Worm (Caenorhabditis elegans) whole organism, L1 larva: ENCODE data around the gene ndx-3.

Source experiments
- C34B4.2 ChIP-seq: sonication (generic microtip); optimal IDR thresholded peaks from 2 replicates; lab custom pipeline; 2017; ENCODE audit warnings: mild to moderate bottlenecking, missing genetic modification characterization, missing compliant biosample characterization
- aly-2 ChIP-seq: fragments of 150-350 bp; optimal IDR thresholded peaks from 2 replicates; lab custom pipeline; 2014; ENCODE audit warnings: missing biosample characterization, missing genetic modification characterization
- ceh-63 ChIP-seq: fragments of 200-800 bp; sonication (Bioruptor generic); optimal IDR thresholded peaks from 2 replicates; lab custom pipeline; 2018; ENCODE audit warnings: mild to moderate bottlenecking, missing genetic modification characterization, missing compliant biosample characterization
- ceh-90 ChIP-seq: sonication (generic microtip); optimal IDR thresholded peaks from 2 replicates; lab custom pipeline; 2016; ENCODE audit warnings: missing genetic modification characterization, missing compliant biosample characterization
- elt-3 ChIP-seq, 6 experiments: fragments of 150-350 bp in 1 of 6; sonication (generic microtip); optimal IDR thresholded peaks; 2 replicates each; lab custom pipeline; 2017 to 2018; ENCODE audit warnings: missing biosample characterization in 6 of 6, missing genetic modification characterization in 6 of 6, inconsistent platforms in 1 of 6
- fkh-10 ChIP-seq: sonication (generic microtip); optimal IDR thresholded peaks from 2 replicates; lab custom pipeline; 2017; ENCODE audit warnings: missing biosample characterization, missing genetic modification reagents, missing genetic modification characterization
- lin-15B ChIP-seq: fragments of 150-350 bp; sonication (generic microtip); optimal IDR thresholded peaks from 3 replicates; lab custom pipeline; 2014; ENCODE audit warnings: missing biosample characterization, missing genetic modification characterization
- nhr-12 ChIP-seq: sonication (generic microtip); optimal IDR thresholded peaks from 2 replicates; lab custom pipeline; 2017; ENCODE audit warnings: missing biosample characterization, missing genetic modification characterization
- nhr-76 ChIP-seq: sonication (generic microtip); optimal IDR thresholded peaks from 2 replicates; lab custom pipeline; 2017; ENCODE audit warnings: missing biosample characterization, missing genetic modification characterization
- nhr-77 ChIP-seq: fragments of 150-350 bp; optimal IDR thresholded peaks from 2 replicates; lab custom pipeline; 2014; ENCODE audit warnings: missing biosample characterization, missing genetic modification characterization
- swsn-7 ChIP-seq: sonication (generic microtip); optimal IDR thresholded peaks from 2 replicates; lab custom pipeline; 2016; ENCODE audit warnings: missing genetic modification characterization, missing compliant biosample characterization
- unc-130 ChIP-seq: fragments of 150-350 bp; optimal IDR thresholded peaks from 2 replicates; lab custom pipeline; 2017; ENCODE audit warnings: missing biosample characterization, missing genetic modification characterization, inconsistent platforms
- vab-15 ChIP-seq: sonication (generic microtip); optimal IDR thresholded peaks from 2 replicates; lab custom pipeline; 2017; ENCODE audit warnings: missing genotype, mild to moderate bottlenecking, missing genetic modification characterization, missing compliant biosample characterization
- ztf-11 ChIP-seq, 2 experiments: sonication (generic microtip); optimal IDR thresholded peaks; 2 replicates each; lab custom pipeline; 2016 to 2017; ENCODE audit warnings: missing genetic modification characterization in 2 of 2, missing biosample characterization in 1 of 2, missing compliant biosample characterization in 1 of 2

ce11 chrII:4945695-4946094, 7.7 kb upstream of the ndx-3 start, which contains the start of the genes gldi-11 and ZK546.2:
- TF ChIP-seq fkh-10 (GFP tag; lab: Kevin White, UChicago) (no peak), unc-130 (tag; lab: Kevin White, UChicago) (no peak), C34B4.2 (tag; lab: Kevin White, UChicago) (no peak), nhr-12 (tag; lab: Kevin White, UChicago) (no peak), ceh-90 (no peak), lin-15B (tag; lab: Kevin White, UChicago) (no peak), nhr-76 (tag; lab: Kevin White, UChicago) (no peak), swsn-7 (tag; lab: Kevin White, UChicago) (no peak), ztf-11 (tag; optimal IDR thresholded peaks at IDR 0.05; lab: Kevin White, UChicago) (no peak), nhr-77 (tag; lab: Kevin White, UChicago) (no peak), ceh-63 (GFP tag; lab: Kevin White, UChicago) (no peak), vab-15 (tag; lab: Kevin White, UChicago) (no peak), aly-2 (no peak), elt-3 (tag; optimal IDR thresholded peaks at IDR 0.05; lab: Kevin White, UChicago) (no peak)
